Worm (Caenorhabditis elegans) whole organism, young adult: ENCODE measurements around the gene lact-6.

ENCODE experiments used
- B0035.1 ChIP-seq: sonication (generic microtip); optimal IDR thresholded peaks from 2 replicates; lab custom pipeline; 2016; ENCODE audit warnings: missing genetic modification characterization, mild to moderate bottlenecking, missing compliant biosample characterization, missing genotype, missing genetic modification reagents
- C06A6.2 ChIP-seq: fragments of 200-800 bp; sonication (Bioruptor generic); conservative IDR thresholded peaks from 2 replicates; pipeline ENCODE4 v1.3.6; 2022; ENCODE audit warnings: missing genetic modification characterization, missing compliant biosample characterization
- C17E4.6 ChIP-seq: fragments of 200-800 bp; sonication (Bioruptor generic); IDR thresholded peaks from 2 replicates; pipeline ENCODE4 v1.3.6; 2022; ENCODE audit warnings: missing genetic modification reagents, missing genetic modification characterization, missing compliant biosample characterization
- D2030.7 ChIP-seq: fragments of 200-800 bp; sonication (Bioruptor generic); IDR thresholded peaks from 2 replicates; pipeline ENCODE4 v1.3.6; 2022; ENCODE audit warnings: missing genetic modification reagents, missing genetic modification characterization, missing compliant biosample characterization
- F22D6.2 ChIP-seq: sonication (generic microtip); optimal IDR thresholded peaks from 2 replicates; lab custom pipeline; 2016; ENCODE audit warnings: mild to moderate bottlenecking, missing genetic modification characterization, missing compliant biosample characterization
- F23B12.7 ChIP-seq: sonication (generic microtip); optimal IDR thresholded peaks from 2 replicates; lab custom pipeline; 2017; ENCODE audit warnings: missing genetic modification characterization, mild to moderate bottlenecking, missing compliant biosample characterization, antibody characterized with exemption, moderate library complexity; ENCODE audit not compliant: insufficient read depth
- F39B2.1 ChIP-seq: fragments of 200-800 bp; sonication (Bioruptor generic); IDR thresholded peaks from 2 replicates; pipeline ENCODE4 v1.3.6; 2022; ENCODE audit warnings: missing genetic modification reagents, missing genetic modification characterization, missing compliant biosample characterization
- F52B5.7 ChIP-seq: sonication (generic microtip); optimal IDR thresholded peaks from 2 replicates; lab custom pipeline; 2016; ENCODE audit warnings: mild to moderate bottlenecking, missing genetic modification characterization, missing compliant biosample characterization
- F55B11.4 ChIP-seq: sonication (generic microtip); optimal IDR thresholded peaks from 2 replicates; lab custom pipeline; 2016; ENCODE audit warnings: missing compliant biosample characterization, missing genetic modification characterization, borderline replicate concordance; ENCODE audit not compliant: insufficient read depth
- F57C9.4 ChIP-seq: sonication (generic microtip); optimal IDR thresholded peaks from 2 replicates; lab custom pipeline; 2017; ENCODE audit warnings: mild to moderate bottlenecking, missing genetic modification characterization, missing compliant biosample characterization
- K11D2.4 ChIP-seq: fragments of 200-800 bp; sonication (Bioruptor generic); IDR thresholded peaks from 2 replicates; pipeline ENCODE4 v1.3.6; 2022; ENCODE audit warnings: missing genetic modification reagents, missing genetic modification characterization, missing compliant biosample characterization
- ama-1 ChIP-seq, 3 experiments: fragments of 150-350 bp in 1 of 3; sonication (generic microtip) in 2 of 3; optimal IDR thresholded peaks; 2 replicates each; lab custom pipeline; 2014 to 2018; ENCODE audit warnings: missing biosample characterization in 2 of 3, missing genetic modification characterization in 2 of 3, missing genetic modification reagents in 2 of 3
- athp-1 ChIP-seq: sonication (generic microtip); optimal IDR thresholded peaks from 2 replicates; lab custom pipeline; 2017; ENCODE audit warnings: mild to moderate bottlenecking, missing genetic modification characterization, missing compliant biosample characterization
- cebp-2 ChIP-seq: fragments of 200-800 bp; sonication (Bioruptor generic); IDR thresholded peaks from 2 replicates; pipeline ENCODE4 v1.3.6; 2022; ENCODE audit warnings: missing genetic modification characterization, missing compliant biosample characterization
- ceh-100 ChIP-seq: fragments of 200-800 bp; sonication (Bioruptor generic); IDR thresholded peaks from 2 replicates; pipeline ENCODE4 v1.3.6; 2022; ENCODE audit warnings: missing genetic modification reagents, missing genetic modification characterization, missing compliant biosample characterization
- ceh-27 ChIP-seq: fragments of 200-800 bp; sonication (Bioruptor generic); optimal IDR thresholded peaks from 2 replicates; lab custom pipeline; 2018; ENCODE audit warnings: mild to moderate bottlenecking, missing genetic modification characterization, moderate library complexity, missing compliant biosample characterization
- ceh-79 ChIP-seq: sonication (generic microtip); optimal IDR thresholded peaks from 2 replicates; lab custom pipeline; 2017; ENCODE audit warnings: mild to moderate bottlenecking, missing genetic modification characterization, missing compliant biosample characterization
- ceh-91 ChIP-seq: fragments of 200-800 bp; sonication (Bioruptor generic); IDR thresholded peaks from 2 replicates; pipeline ENCODE4 v1.3.6; 2022; ENCODE audit warnings: missing genetic modification reagents, missing genetic modification characterization, missing compliant biosample characterization
- chd-7 ChIP-seq: sonication (generic microtip); optimal IDR thresholded peaks from 2 replicates; lab custom pipeline; 2016; ENCODE audit warnings: mild to moderate bottlenecking, missing genetic modification characterization, moderate library complexity, missing compliant biosample characterization
- efl-1 ChIP-seq: fragments of 150-350 bp; optimal IDR thresholded peaks from 2 replicates; lab custom pipeline; 2014; ENCODE audit warnings: missing biosample characterization, missing genetic modification reagents, missing genetic modification characterization
- egl-18 ChIP-seq: fragments of 200-800 bp; sonication (Bioruptor generic); IDR thresholded peaks from 2 replicates; pipeline ENCODE4 v1.3.6; 2022; ENCODE audit warnings: missing genetic modification reagents, missing genetic modification characterization, missing compliant biosample characterization
- ekl-4 ChIP-seq: fragments of 200-800 bp; sonication (Bioruptor generic); IDR thresholded peaks from 2 replicates; pipeline ENCODE4 v1.3.6; 2022; ENCODE audit warnings: missing genetic modification reagents, missing genetic modification characterization, missing compliant biosample characterization
- hlh-26 ChIP-seq: fragments of 200-800 bp; sonication (Bioruptor generic); conservative IDR thresholded peaks from 2 replicates; pipeline ENCODE4 v1.3.6; 2022; ENCODE audit warnings: missing genetic modification reagents, missing genetic modification characterization, missing compliant biosample characterization
- lag-1 ChIP-seq: fragments of 200-800 bp; sonication (Bioruptor generic); IDR thresholded peaks from 2 replicates; pipeline ENCODE4 v1.3.6; 2022; ENCODE audit warnings: missing genetic modification reagents, missing genetic modification characterization, missing compliant biosample characterization
- lin-40 ChIP-seq: sonication (generic microtip); optimal IDR thresholded peaks from 2 replicates; lab custom pipeline; 2016; ENCODE audit warnings: missing genetic modification characterization, mild to moderate bottlenecking, missing compliant biosample characterization, missing genotype, missing genetic modification reagents
- lsy-27 ChIP-seq: sonication (generic microtip); optimal IDR thresholded peaks from 2 replicates; lab custom pipeline; 2017; ENCODE audit warnings: missing genetic modification characterization, mild to moderate bottlenecking, missing compliant biosample characterization, antibody characterized with exemption, missing genotype, borderline replicate concordance; ENCODE audit not compliant: insufficient read depth
- madf-6 ChIP-seq: fragments of 200-800 bp; sonication (Bioruptor generic); IDR thresholded peaks from 2 replicates; pipeline ENCODE4 v1.3.6; 2022; ENCODE audit warnings: missing genetic modification reagents, missing genetic modification characterization, missing compliant biosample characterization
- madf-8 ChIP-seq: fragments of 200-800 bp; sonication (Bioruptor generic); conservative IDR thresholded peaks from 2 replicates; pipeline ENCODE4 v1.3.6; 2022; ENCODE audit warnings: missing genetic modification reagents, missing genetic modification characterization, missing compliant biosample characterization
- nhr-120 ChIP-seq: fragments of 200-800 bp; sonication (Bioruptor generic); IDR thresholded peaks from 2 replicates; pipeline ENCODE4 v1.3.6; 2022; ENCODE audit warnings: missing genetic modification characterization, missing compliant biosample characterization
- nhr-27 ChIP-seq: fragments of 200-800 bp; sonication (Bioruptor generic); optimal IDR thresholded peaks from 2 replicates; lab custom pipeline; 2018; ENCODE audit warnings: mild to moderate bottlenecking, missing genetic modification characterization, moderate library complexity, missing compliant biosample characterization
- nhr-80 ChIP-seq: sonication (generic microtip); optimal IDR thresholded peaks from 2 replicates; lab custom pipeline; 2016; ENCODE audit warnings: missing genetic modification characterization, missing compliant biosample characterization
- nhr-90 ChIP-seq: sonication (generic microtip); optimal IDR thresholded peaks from 2 replicates; lab custom pipeline; 2016; ENCODE audit warnings: missing genotype, mild to moderate bottlenecking, missing genetic modification characterization, missing compliant biosample characterization
- rcor-1 ChIP-seq: fragments of 200-800 bp; sonication (Bioruptor generic); IDR thresholded peaks from 2 replicates; pipeline ENCODE4 v1.3.6; 2022; ENCODE audit warnings: missing genetic modification reagents, missing genetic modification characterization, missing compliant biosample characterization
- snpc-1.3 ChIP-seq: sonication (generic microtip); optimal IDR thresholded peaks from 2 replicates; lab custom pipeline; 2017; ENCODE audit warnings: missing genetic modification characterization, mild to moderate bottlenecking, missing compliant biosample characterization, antibody characterized with exemption, moderate library complexity, missing genotype, missing genetic modification reagents; ENCODE audit not compliant: insufficient read depth
- snpc-3.4 ChIP-seq: sonication (generic microtip); optimal IDR thresholded peaks from 2 replicates; lab custom pipeline; 2017; ENCODE audit warnings: missing genetic modification characterization, mild to moderate bottlenecking, missing compliant biosample characterization, antibody characterized with exemption, moderate library complexity, missing genotype, missing genetic modification reagents
- tbp1 ChIP-seq: fragments of 200-800 bp; sonication (Bioruptor generic); optimal IDR thresholded peaks from 2 replicates; lab custom pipeline; 2018; ENCODE audit warnings: mild to moderate bottlenecking, missing genetic modification characterization, missing compliant biosample characterization
- tbx-9 ChIP-seq: sonication (generic microtip); optimal IDR thresholded peaks from 2 replicates; lab custom pipeline; 2016; ENCODE audit warnings: borderline replicate concordance, missing genetic modification characterization, inconsistent platforms, missing compliant biosample characterization
- unc-130 ChIP-seq: sonication (generic microtip); optimal IDR thresholded peaks from 2 replicates; lab custom pipeline; 2016; ENCODE audit warnings: missing genetic modification reagents, missing genetic modification characterization, missing compliant biosample characterization
- xnd-1 ChIP-seq: sonication (generic microtip); optimal IDR thresholded peaks from 2 replicates; lab custom pipeline; 2016; ENCODE audit warnings: missing genotype, missing genetic modification reagents, missing genetic modification characterization, missing compliant biosample characterization
- ztf-18 ChIP-seq: sonication (generic microtip); optimal IDR thresholded peaks from 2 replicates; lab custom pipeline; 2016; ENCODE audit warnings: missing genotype, mild to moderate bottlenecking, missing genetic modification characterization, missing compliant biosample characterization
- ztf-26 ChIP-seq: sonication (generic microtip); optimal IDR thresholded peaks from 2 replicates; lab custom pipeline; 2017; ENCODE audit warnings: missing genetic modification characterization, missing compliant biosample characterization

Gene lact-6

ce11 chrIV:17435228-17435627, 4.0 kb upstream of the lact-6 start:
- TF ChIP-seq chd-7 (tag; lab: Kevin White, UChicago): no peak
- TF ChIP-seq F39B2.1 (GFP tag; lab: Robert Waterston, UW): no peak
- TF ChIP-seq unc-130: no peak
- no peak for TF ChIP-seq F55B11.4
- no peak for TF ChIP-seq ceh-79 (tag; lab: Kevin White, UChicago)
- TF ChIP-seq ceh-27 (GFP tag; lab: Kevin White, UChicago): no peak
- TF ChIP-seq D2030.7: no peak

- no peak for TF ChIP-seq rcor-1
- TF ChIP-seq nhr-80: peak; percentile 56
- TF ChIP-seq tbp1: no peak
These were observed 1.1 kb upstream of the lact-6 start for ce11 chrIV:17432223-17432826.

- TF ChIP-seq lag-1 (GFP tag; lab: Robert Waterston, UW): no peak
- no peak for TF ChIP-seq snpc-1.3 (tag; lab: Kevin White, UChicago)
- no peak for TF ChIP-seq F23B12.7 (tag; lab: Kevin White, UChicago)
- no peak for TF ChIP-seq F39B2.1 (GFP tag; lab: Robert Waterston, UW)
- no peak for TF ChIP-seq lsy-27
- TF ChIP-seq ceh-79 (tag; lab: Kevin White, UChicago): no peak
- TF ChIP-seq madf-8 (GFP tag; lab: Robert Waterston, UW): no peak
- TF ChIP-seq F22D6.2 (tag; lab: Kevin White, UChicago): no peak
- no peak for TF ChIP-seq ekl-4 (GFP tag; lab: Robert Waterston, UW)
- TF ChIP-seq chd-7 (tag; lab: Kevin White, UChicago): no peak
- TF ChIP-seq madf-6: no peak
These were observed 3.8 kb downstream of the lact-6 start, which contains the start of gene C06A12.3 for ce11 chrIV:17427423-17427822. Gene C06A12.3 (plus strand): TSS chrIV:17427723.

ce11 chrIV:17426970-17427369, 4.2 kb downstream of the lact-6 start:
- TF ChIP-seq C17E4.6 (GFP tag; lab: Robert Waterston, UW) (no peak), hlh-26 (GFP tag; lab: Robert Waterston, UW) (no peak), xnd-1 (tag; lab: Kevin White, UChicago) (no peak), athp-1 (tag; lab: Kevin White, UChicago) (no peak), ztf-18 (tag; lab: Kevin White, UChicago) (no peak), tbx-9 (tag; lab: Kevin White, UChicago) (no peak), C06A6.2 (GFP tag; lab: Robert Waterston, UW) (no peak), F52B5.7 (tag; lab: Kevin White, UChicago) (no peak), nhr-27 (tag; lab: Kevin White, UChicago) (no peak), ceh-91 (GFP tag; lab: Robert Waterston, UW) (no peak), F23B12.7 (tag; lab: Kevin White, UChicago) (no peak), F57C9.4 (tag; lab: Kevin White, UChicago) (no peak), ztf-26 (tag; lab: Kevin White, UChicago) (no peak), snpc-3.4 (tag; lab: Kevin White, UChicago) (no peak)

ce11 chrIV:17417723-17418122, 13.5 kb downstream of the lact-6 start, which contains the start of gene npr-26:
Gene npr-26 (minus strand): TSS chrIV:17417823.
- TF ChIP-seq lin-40 (tag; lab: Kevin White, UChicago): no peak
- no peak for TF ChIP-seq nhr-90 (tag; lab: Kevin White, UChicago)
- no peak for TF ChIP-seq ceh-100 (GFP tag; lab: Robert Waterston, UW)
- TF ChIP-seq efl-1 (GFP tag; lab: Kevin White, UChicago): no peak
- TF ChIP-seq nhr-120: no peak
- TF ChIP-seq F52B5.7 (tag; lab: Kevin White, UChicago): no peak
- TF ChIP-seq cebp-2 (GFP tag; lab: Robert Waterston, UW): no peak
- TF ChIP-seq B0035.1: no peak
- TF ChIP-seq ama-1 (optimal IDR thresholded peaks at IDR 0.05; lab: Kevin White, UChicago): no peak
- no peak for TF ChIP-seq ama-1 (GFP tag; optimal IDR thresholded peaks at IDR 0.05; lab: Kevin White, UChicago)
- no peak for TF ChIP-seq snpc-3.4 (tag; lab: Kevin White, UChicago)
- no peak for TF ChIP-seq egl-18
- TF ChIP-seq tbx-9 (tag; lab: Kevin White, UChicago): no peak
- TF ChIP-seq K11D2.4 (GFP tag; lab: Robert Waterston, UW): no peak
